Worm (Caenorhabditis elegans) whole organism, late embryonic: Measurements from ENCODE around the gene F08D12.12.

ENCODE experiments used
- C38D4.7 ChIP-seq: fragments of 200-800 bp; sonication (Bioruptor generic); optimal IDR thresholded peaks from 2 replicates; lab custom pipeline; 2018; ENCODE audit warnings: mild to moderate bottlenecking, missing genetic modification characterization, moderate library complexity, missing compliant biosample characterization
- F13H6.1 ChIP-seq: sonication (generic microtip); optimal IDR thresholded peaks from 2 replicates; lab custom pipeline; 2016; ENCODE audit warnings: missing genetic modification characterization, missing compliant biosample characterization
- ahr-1 ChIP-seq: sonication (generic microtip); optimal IDR thresholded peaks from 2 replicates; lab custom pipeline; 2016; ENCODE audit warnings: missing genetic modification characterization, missing compliant biosample characterization
- ama-1 ChIP-seq: fragments of 150-350 bp; optimal IDR thresholded peaks from 2 replicates; lab custom pipeline; 2014
- ceh-2 ChIP-seq: sonication (generic microtip); optimal IDR thresholded peaks from 2 replicates; lab custom pipeline; 2016; ENCODE audit warnings: missing genotype, missing genetic modification characterization, missing compliant biosample characterization
- ceh-31 ChIP-seq: sonication (generic microtip); optimal IDR thresholded peaks from 2 replicates; lab custom pipeline; 2016; ENCODE audit warnings: missing genetic modification characterization, missing compliant biosample characterization
- ceh-34 ChIP-seq: sonication (generic microtip); optimal IDR thresholded peaks from 2 replicates; lab custom pipeline; 2016; ENCODE audit warnings: mild to moderate bottlenecking, missing genetic modification characterization, missing compliant biosample characterization
- ceh-45 ChIP-seq: fragments of 200-800 bp; sonication (Bioruptor generic); IDR thresholded peaks from 2 replicates; pipeline ENCODE4 v1.3.6; 2022; ENCODE audit warnings: missing genetic modification reagents, missing genetic modification characterization, missing compliant biosample characterization
- ceh-48 ChIP-seq: sonication (generic microtip); optimal IDR thresholded peaks from 2 replicates; lab custom pipeline; 2016; ENCODE audit warnings: missing genetic modification characterization, inconsistent platforms, missing compliant biosample characterization
- elt-2 ChIP-seq: sonication (generic microtip); optimal IDR thresholded peaks from 2 replicates; lab custom pipeline; 2016; ENCODE audit warnings: missing genetic modification reagents, missing genetic modification characterization, missing compliant biosample characterization
- ets-4 ChIP-seq: sonication (generic microtip); optimal IDR thresholded peaks from 2 replicates; lab custom pipeline; 2016; ENCODE audit warnings: missing genetic modification characterization, missing compliant biosample characterization
- eyg-1 ChIP-seq: sonication (generic microtip); optimal IDR thresholded peaks from 2 replicates; lab custom pipeline; 2016; ENCODE audit warnings: missing genotype, missing genetic modification characterization, missing compliant biosample characterization
- fkh-10 ChIP-seq: fragments of 150-350 bp; optimal IDR thresholded peaks from 2 replicates; lab custom pipeline; 2014; ENCODE audit warnings: missing biosample characterization, missing genetic modification reagents, missing genetic modification characterization
- fkh-6 ChIP-seq: sonication (generic microtip); optimal IDR thresholded peaks from 2 replicates; lab custom pipeline; 2016; ENCODE audit warnings: missing genetic modification characterization, missing compliant biosample characterization
- gmeb-2 ChIP-seq: sonication (generic microtip); optimal IDR thresholded peaks from 2 replicates; lab custom pipeline; 2016; ENCODE audit warnings: missing genetic modification characterization, inconsistent platforms, missing compliant biosample characterization
- hlh-13 ChIP-seq: fragments of 200-800 bp; sonication (Bioruptor generic); optimal IDR thresholded peaks from 2 replicates; lab custom pipeline; 2018; ENCODE audit warnings: mild to moderate bottlenecking, missing genetic modification characterization, missing compliant biosample characterization
- hlh-15 ChIP-seq: sonication (generic microtip); optimal IDR thresholded peaks from 2 replicates; lab custom pipeline; 2016; ENCODE audit warnings: missing genetic modification characterization, missing compliant biosample characterization
- hlh-6 ChIP-seq: sonication (generic microtip); optimal IDR thresholded peaks from 2 replicates; lab custom pipeline; 2016; ENCODE audit warnings: missing genotype, missing genetic modification characterization, missing compliant biosample characterization
- hlh-8 ChIP-seq: sonication (generic microtip); optimal IDR thresholded peaks from 2 replicates; lab custom pipeline; 2016; ENCODE audit warnings: missing genotype, missing genetic modification characterization, missing compliant biosample characterization
- lin-11 ChIP-seq: fragments of 200-800 bp; sonication (Bioruptor generic); optimal IDR thresholded peaks from 2 replicates; lab custom pipeline; 2018; ENCODE audit warnings: mild to moderate bottlenecking, missing genetic modification characterization, missing compliant biosample characterization
- madf-2 ChIP-seq: sonication (generic microtip); optimal IDR thresholded peaks from 2 replicates; lab custom pipeline; 2017; ENCODE audit warnings: missing genetic modification characterization, missing compliant biosample characterization
- mec-3 ChIP-seq: sonication (generic microtip); optimal IDR thresholded peaks from 2 replicates; lab custom pipeline; 2016; ENCODE audit warnings: borderline replicate concordance, missing genetic modification characterization, missing compliant biosample characterization
- nfya-1 ChIP-seq: sonication (generic microtip); optimal IDR thresholded peaks from 2 replicates; lab custom pipeline; 2017; ENCODE audit warnings: missing genetic modification characterization, mild to moderate bottlenecking, missing compliant biosample characterization, antibody characterized with exemption, moderate library complexity
- nhr-11 ChIP-seq: fragments of 150-350 bp; optimal IDR thresholded peaks from 2 replicates; lab custom pipeline; 2014; ENCODE audit warnings: missing biosample characterization, missing genetic modification characterization
- nhr-232 ChIP-seq: sonication (generic microtip); optimal IDR thresholded peaks from 2 replicates; lab custom pipeline; 2016; ENCODE audit warnings: missing genetic modification characterization, missing compliant biosample characterization
- pag-3 ChIP-seq: sonication (generic microtip); optimal IDR thresholded peaks from 2 replicates; lab custom pipeline; 2016; ENCODE audit warnings: missing compliant biosample characterization, missing genetic modification characterization, borderline replicate concordance
- pat-9 ChIP-seq: fragments of 200-800 bp; sonication (Bioruptor generic); optimal IDR thresholded peaks from 2 replicates; lab custom pipeline; 2018; ENCODE audit warnings: mild to moderate bottlenecking, missing genetic modification characterization, moderate library complexity, missing compliant biosample characterization
- pha-2 ChIP-seq: sonication (generic microtip); optimal IDR thresholded peaks from 2 replicates; lab custom pipeline; 2017; ENCODE audit warnings: mild to moderate bottlenecking, missing genetic modification characterization, missing compliant biosample characterization
- pha-4 ChIP-seq: fragments of 150-350 bp; optimal IDR thresholded peaks from 2 replicates; lab custom pipeline; 2018; ENCODE audit warnings: missing biosample characterization, missing genetic modification reagents, missing genetic modification characterization
- ref-2 ChIP-seq: sonication (generic microtip); optimal IDR thresholded peaks from 2 replicates; lab custom pipeline; 2016; ENCODE audit warnings: missing genetic modification characterization, missing compliant biosample characterization
- tbx-7 ChIP-seq: sonication (generic microtip); optimal IDR thresholded peaks from 2 replicates; lab custom pipeline; 2016; ENCODE audit warnings: missing genotype, missing genetic modification characterization, missing compliant biosample characterization
- ttx-3 ChIP-seq: sonication (generic microtip); optimal IDR thresholded peaks from 2 replicates; lab custom pipeline; 2016; ENCODE audit warnings: missing genetic modification reagents, missing genetic modification characterization, missing compliant biosample characterization
- unc-42 ChIP-seq: sonication (generic microtip); optimal IDR thresholded peaks from 2 replicates; lab custom pipeline; 2016; ENCODE audit warnings: missing genotype, missing genetic modification characterization, missing compliant biosample characterization
- unc-55 ChIP-seq: sonication (generic microtip); optimal IDR thresholded peaks from 2 replicates; lab custom pipeline; 2017; ENCODE audit warnings: missing biosample characterization, missing genetic modification reagents, missing genetic modification characterization
- unc-86 ChIP-seq: sonication (generic microtip); optimal IDR thresholded peaks from 2 replicates; lab custom pipeline; 2016; ENCODE audit warnings: missing genetic modification characterization, missing compliant biosample characterization
- zip-5 ChIP-seq: sonication (generic microtip); optimal IDR thresholded peaks from 2 replicates; lab custom pipeline; 2016; ENCODE audit warnings: missing genetic modification characterization, missing compliant biosample characterization
- ztf-16 ChIP-seq: sonication (generic microtip); optimal IDR thresholded peaks from 2 replicates; lab custom pipeline; 2017; ENCODE audit warnings: missing genetic modification characterization, missing compliant biosample characterization

Gene F08D12.12

ce11 chrII:2787849-2788248 is 968 bp upstream of the F08D12.12 start:
- no peak for TF ChIP-seq ttx-3
- no peak for TF ChIP-seq ama-1 (lab: Kevin White, UChicago)
- no peak for TF ChIP-seq lin-11
- no peak for TF ChIP-seq zip-5 (tag; lab: Kevin White, UChicago)
- no peak for TF ChIP-seq pha-2 (tag; lab: Kevin White, UChicago)
- TF ChIP-seq madf-2 (tag; lab: Kevin White, UChicago) = no peak
- no peak for TF ChIP-seq unc-55
- no peak for TF ChIP-seq unc-86
- no peak for TF ChIP-seq ahr-1 (tag; lab: Kevin White, UChicago)
- no peak for TF ChIP-seq ceh-48 (tag; lab: Kevin White, UChicago)

ce11 chrII:2785787-2786186 is 1.1 kb downstream of the F08D12.12 start:
- TF ChIP-seq ahr-1 (tag; lab: Kevin White, UChicago) = no peak
- peak; percentile 10 for TF ChIP-seq hlh-6 (tag; lab: Kevin White, UChicago)
- TF ChIP-seq ceh-45 (GFP tag; lab: Robert Waterston, UW) = no peak
- TF ChIP-seq, all 69 proteins: peak for 1

- TF ChIP-seq mec-3 = no peak
- TF ChIP-seq gmeb-2 (tag; lab: Kevin White, UChicago) = no peak
- no peak for TF ChIP-seq hlh-8 (tag; lab: Kevin White, UChicago)
- TF ChIP-seq nhr-11 = no peak
- TF ChIP-seq ref-2 (tag; lab: Kevin White, UChicago) = no peak
- TF ChIP-seq fkh-6 (tag; lab: Kevin White, UChicago) = no peak
- TF ChIP-seq nfya-1 (tag; lab: Kevin White, UChicago) = no peak
These were observed 3.5 kb downstream of the F08D12.12 start for ce11 chrII:2783380-2783779.

- no peak for TF ChIP-seq fkh-10 (GFP tag; lab: Kevin White, UChicago)
- TF ChIP-seq elt-2 (tag; lab: Kevin White, UChicago) = no peak
- no peak for TF ChIP-seq pag-3 (tag; lab: Kevin White, UChicago)
- no peak for TF ChIP-seq hlh-15 (tag; lab: Kevin White, UChicago)
- no peak for TF ChIP-seq C38D4.7
- no peak for TF ChIP-seq nhr-232
- no peak for TF ChIP-seq F13H6.1 (tag; lab: Kevin White, UChicago)
- TF ChIP-seq gmeb-2 (tag; lab: Kevin White, UChicago) = no peak
- no peak for TF ChIP-seq ama-1 (lab: Kevin White, UChicago)
- TF ChIP-seq ceh-45 (GFP tag; lab: Robert Waterston, UW) = no peak
- TF ChIP-seq ztf-16 (tag; lab: Kevin White, UChicago) = no peak
- no peak for TF ChIP-seq ceh-2 (tag; lab: Kevin White, UChicago)
- TF ChIP-seq ets-4 (tag; lab: Kevin White, UChicago) = no peak
- no peak for TF ChIP-seq ref-2 (tag; lab: Kevin White, UChicago)
- TF ChIP-seq pat-9 (tag; lab: Kevin White, UChicago) = no peak
- no peak for TF ChIP-seq tbx-7 (tag; lab: Kevin White, UChicago)
- TF ChIP-seq ceh-34 = no peak
- no peak for TF ChIP-seq nfya-1 (tag; lab: Kevin White, UChicago)
- no peak for TF ChIP-seq ceh-31 (tag; lab: Kevin White, UChicago)
- no peak for TF ChIP-seq hlh-13 (GFP tag; lab: Kevin White, UChicago)
These were observed 5.5 kb downstream of the F08D12.12 start, which contains the start of gene F08D12.2 for ce11 chrII:2781355-2781754. F08D12.2 (plus strand) TSS chrII:2781655.

ce11 chrII:2780804-2781203 is 6.1 kb downstream of the F08D12.12 start:
- TF ChIP-seq eyg-1 = no peak
- TF ChIP-seq pha-4 (tag; lab: Kevin White, UChicago) = no peak
- TF ChIP-seq hlh-6 (tag; lab: Kevin White, UChicago) = no peak
- TF ChIP-seq unc-42 (tag; lab: Kevin White, UChicago) = no peak
- no peak for TF ChIP-seq F13H6.1 (tag; lab: Kevin White, UChicago)
- no peak for TF ChIP-seq C38D4.7
- TF ChIP-seq ahr-1 (tag; lab: Kevin White, UChicago) = no peak
- TF ChIP-seq ceh-2 (tag; lab: Kevin White, UChicago) = no peak
- TF ChIP-seq, all 69 proteins: peak for 0
